Worm (Caenorhabditis elegans) whole organism, L1 larva: Measurements from ENCODE around the gene ark-1.

Experiments used
- ces-1 ChIP-seq: fragments of 150-350 bp; optimal IDR thresholded peaks from 2 replicates; lab custom pipeline; 2014; ENCODE audit warnings: missing biosample characterization, missing genetic modification reagents, missing genetic modification characterization
- egl-27 ChIP-seq, 2 experiments: fragments of 150-350 bp in 1 of 2; sonication (generic microtip); optimal IDR thresholded peaks; 3 replicates each; lab custom pipeline; 2017 to 2018; ENCODE audit warnings: missing biosample characterization in 2 of 2, missing genetic modification characterization in 2 of 2, missing genetic modification reagents in 2 of 2
- fkh-8 ChIP-seq: sonication (generic microtip); optimal IDR thresholded peaks from 2 replicates; lab custom pipeline; 2016; ENCODE audit warnings: mild to moderate bottlenecking, missing genetic modification characterization, missing compliant biosample characterization
- fos-1 ChIP-seq: fragments of 150-350 bp; optimal IDR thresholded peaks from 2 replicates; lab custom pipeline; 2014; ENCODE audit warnings: missing biosample characterization, missing genetic modification characterization
- hlh-4 ChIP-seq: sonication (generic microtip); optimal IDR thresholded peaks from 2 replicates; lab custom pipeline; 2016; ENCODE audit warnings: mild to moderate bottlenecking, missing genetic modification characterization, missing compliant biosample characterization
- lsy-2 ChIP-seq, 2 experiments: fragments of 150-350 bp; optimal IDR thresholded peaks; 2 replicates each; lab custom pipeline; 2014; ENCODE audit warnings: missing biosample characterization in 2 of 2, missing genetic modification characterization in 2 of 2
- mdl-1 ChIP-seq, 2 experiments: fragments of 150-350 bp; optimal IDR thresholded peaks; 2 replicates each; lab custom pipeline; 2014 to 2017; ENCODE audit warnings: missing biosample characterization in 2 of 2, missing genetic modification characterization in 2 of 2, inconsistent platforms in 1 of 2
- nhr-11 ChIP-seq: fragments of 150-350 bp; optimal IDR thresholded peaks from 2 replicates; lab custom pipeline; 2014; ENCODE audit warnings: missing biosample characterization, missing genetic modification characterization
- nhr-19 ChIP-seq: fragments of 200-800 bp; sonication (Bioruptor generic); conservative IDR thresholded peaks from 2 replicates; pipeline ENCODE4 v1.3.6; 2022; ENCODE audit warnings: missing genetic modification characterization, missing compliant biosample characterization
- nhr-90 ChIP-seq: sonication (generic microtip); optimal IDR thresholded peaks from 2 replicates; lab custom pipeline; 2016; ENCODE audit warnings: mild to moderate bottlenecking, missing genetic modification characterization, missing compliant biosample characterization; ENCODE audit not compliant: poor library complexity
- snpc-4 ChIP-seq: fragments of 150-350 bp; optimal IDR thresholded peaks from 2 replicates; lab custom pipeline; 2014; ENCODE audit warnings: missing biosample characterization, missing genetic modification characterization
- snu-23 ChIP-seq: sonication (generic microtip); optimal IDR thresholded peaks from 2 replicates; lab custom pipeline; 2016; ENCODE audit warnings: missing genetic modification characterization, missing compliant biosample characterization
- unc-130 ChIP-seq: fragments of 150-350 bp; optimal IDR thresholded peaks from 2 replicates; lab custom pipeline; 2017; ENCODE audit warnings: missing biosample characterization, missing genetic modification characterization, inconsistent platforms

DNA sequence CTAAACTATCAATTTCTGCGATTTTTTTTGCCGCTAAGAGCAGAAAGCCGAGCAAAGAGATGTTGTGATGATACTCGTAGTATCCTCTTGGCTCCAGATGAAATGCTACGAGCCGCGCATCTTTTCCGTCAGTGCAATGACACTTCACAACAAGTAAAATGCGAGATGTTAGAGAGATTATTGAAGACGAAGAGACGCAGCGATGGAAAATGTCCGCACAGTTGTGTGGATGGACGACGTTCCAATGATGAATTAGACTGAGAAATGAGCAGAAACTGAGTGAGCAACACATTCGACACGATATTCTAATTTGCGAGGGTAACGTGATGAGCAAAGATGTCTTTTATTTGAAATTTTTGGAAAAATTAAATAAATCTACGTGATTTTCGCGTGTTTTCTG lies 9.9 kb downstream of the ark-1 start:
- TF ChIP-seq mdl-1 (tag; optimal IDR thresholded peaks at IDR 0.05; lab: Kevin White, UChicago) (no peak), egl-27 (tag; optimal IDR thresholded peaks at IDR 0.05; lab: Kevin White, UChicago) (no peak), nhr-11 (tag; lab: Kevin White, UChicago) (no peak), fkh-8 (tag; lab: Kevin White, UChicago) (no peak), nhr-90 (tag; lab: Kevin White, UChicago) (no peak), snpc-4 (tag; lab: Kevin White, UChicago) (no peak), ces-1 (no peak), snu-23 (GFP tag; lab: Kevin White, UChicago) (no peak), fos-1 (tag; lab: Kevin White, UChicago) (no peak), unc-130 (tag; lab: Kevin White, UChicago) (no peak), hlh-4 (tag; lab: Kevin White, UChicago) (no peak), lsy-2 (tag; optimal IDR thresholded peaks at IDR 0.05; lab: Kevin White, UChicago) (no peak), nhr-19 (no peak)
